Fruit fly (Drosophila melanogaster): ENCODE data around the gene eIF3a.
A peak's percentile ranks its signal among the peaks of the same experiment; 100 is the strongest.

eIF3a gene

dm6 chr3R:4433441-4434077, at the start of gene eIF3a, which contains the start of gene CG1074:
Gene eIF3a (minus strand): TSS chr3R:4433895.
Gene CG1074 (plus strand): TSS chr3R:4433965.
- peak; percentile 64 for TF ChIP-seq noc (tag; optimal IDR thresholded peaks at IDR 0.05)

dm6 chr3R:4480512-4480911, 46.8 kb upstream of the eIF3a start, which contains the start of gene sac:
Gene sac (plus strand): TSS chr3R:4480812.
- no peak for TF ChIP-seq noc (tag; optimal IDR thresholded peaks at IDR 0.05)

- TF ChIP-seq noc (tag; optimal IDR thresholded peaks at IDR 0.05) = no peak
Measured at dm6 chr3R:4479038-4479988, 45.6 kb upstream of the eIF3a start, which contains the start of gene CG31523. Gene CG31523 (minus strand): TSS chr3R:4479207.

dm6 chr3R:4478220-4479037, 44.7 kb upstream of the eIF3a start:
- peak; percentile 59 for TF ChIP-seq noc (tag; optimal IDR thresholded peaks at IDR 0.05)

dm6 chr3R:4476004-4476403, 42.3 kb upstream of the eIF3a start:
- TF ChIP-seq noc (tag; optimal IDR thresholded peaks at IDR 0.05) = no peak

- no peak for TF ChIP-seq noc (tag; optimal IDR thresholded peaks at IDR 0.05)
Measured at dm6 chr3R:4475378-4475777, 41.7 kb upstream of the eIF3a start.

dm6 chr3R:4472694-4472975, 38.9 kb upstream of the eIF3a start:
- no peak for TF ChIP-seq noc (tag; optimal IDR thresholded peaks at IDR 0.05)

- no peak for TF ChIP-seq noc (tag; optimal IDR thresholded peaks at IDR 0.05)
Measured at dm6 chr3R:4471846-4472693, 38.4 kb upstream of the eIF3a start.

- TF ChIP-seq noc (tag; optimal IDR thresholded peaks at IDR 0.05) = peak; percentile 57
Measured at dm6 chr3R:4471047-4471751, 37.5 kb upstream of the eIF3a start.

- TF ChIP-seq noc (tag; optimal IDR thresholded peaks at IDR 0.05) = no peak
Measured at dm6 chr3R:4470695-4471046, 37.0 kb upstream of the eIF3a start.

dm6 chr3R:4468926-4469325, 35.2 kb upstream of the eIF3a start:
- no peak for TF ChIP-seq noc (tag; optimal IDR thresholded peaks at IDR 0.05)

dm6 chr3R:4466894-4467293, 33.2 kb upstream of the eIF3a start:
- no peak for TF ChIP-seq noc (tag; optimal IDR thresholded peaks at IDR 0.05)

- no peak for TF ChIP-seq noc (tag; optimal IDR thresholded peaks at IDR 0.05)
Measured at dm6 chr3R:4462783-4463182, 29.1 kb upstream of the eIF3a start, which contains the start of gene CG31522. Gene CG31522 (minus strand): TSS chr3R:4462883.

- no peak for TF ChIP-seq noc (tag; optimal IDR thresholded peaks at IDR 0.05)
Measured at dm6 chr3R:4458272-4458671, 24.6 kb upstream of the eIF3a start.

- TF ChIP-seq noc (tag; optimal IDR thresholded peaks at IDR 0.05) = no peak
Measured at dm6 chr3R:4457625-4458024, 23.9 kb upstream of the eIF3a start.
